Worm (Caenorhabditis elegans) whole organism, late embryonic: Measurements from ENCODE around the gene F23A7.4.
"Not testable (repeated sequence)": the region's sequence is repeated elsewhere in the genome, so short reads cannot be mapped to it uniquely, and the experiment has no call there.

Experiments
- C38D4.7 ChIP-seq: fragments of 200-800 bp; sonication (Bioruptor generic); optimal IDR thresholded peaks from 2 replicates; lab custom pipeline; 2018; ENCODE audit warnings: mild to moderate bottlenecking, missing genetic modification characterization, moderate library complexity, missing compliant biosample characterization
- K09A11.1 ChIP-seq: sonication (generic microtip); optimal IDR thresholded peaks from 2 replicates; lab custom pipeline; 2017; ENCODE audit warnings: antibody characterized with exemption, mild to moderate bottlenecking, missing genetic modification characterization, missing compliant biosample characterization; ENCODE audit not compliant: insufficient read depth
- ama-1 ChIP-seq: fragments of 150-350 bp; optimal IDR thresholded peaks from 2 replicates; lab custom pipeline; 2014
- ceh-18 ChIP-seq: sonication (generic microtip); optimal IDR thresholded peaks from 2 replicates; lab custom pipeline; 2016; ENCODE audit warnings: missing genetic modification characterization, missing compliant biosample characterization
- elt-2 ChIP-seq: sonication (generic microtip); optimal IDR thresholded peaks from 2 replicates; lab custom pipeline; 2016; ENCODE audit warnings: missing genetic modification reagents, missing genetic modification characterization, missing compliant biosample characterization
- fkh-10 ChIP-seq: fragments of 150-350 bp; optimal IDR thresholded peaks from 2 replicates; lab custom pipeline; 2014; ENCODE audit warnings: missing biosample characterization, missing genetic modification reagents, missing genetic modification characterization
- hlh-13 ChIP-seq: fragments of 200-800 bp; sonication (Bioruptor generic); optimal IDR thresholded peaks from 2 replicates; lab custom pipeline; 2018; ENCODE audit warnings: mild to moderate bottlenecking, missing genetic modification characterization, missing compliant biosample characterization
- lim-6 ChIP-seq: sonication (generic microtip); optimal IDR thresholded peaks from 2 replicates; lab custom pipeline; 2016; ENCODE audit warnings: missing genetic modification characterization, missing compliant biosample characterization
- nhr-11 ChIP-seq: fragments of 150-350 bp; optimal IDR thresholded peaks from 2 replicates; lab custom pipeline; 2014; ENCODE audit warnings: missing biosample characterization, missing genetic modification characterization
- pag-3 ChIP-seq: sonication (generic microtip); optimal IDR thresholded peaks from 2 replicates; lab custom pipeline; 2016; ENCODE audit warnings: missing compliant biosample characterization, missing genetic modification characterization, borderline replicate concordance
- pqm-1 ChIP-seq: sonication (generic microtip); optimal IDR thresholded peaks from 2 replicates; lab custom pipeline; 2016; ENCODE audit warnings: missing genetic modification characterization, missing compliant biosample characterization
- pros-1 ChIP-seq: fragments of 150-350 bp; optimal IDR thresholded peaks from 2 replicates; lab custom pipeline; 2014; ENCODE audit warnings: missing biosample characterization, missing genetic modification reagents, missing genetic modification characterization
- ref-2 ChIP-seq: sonication (generic microtip); optimal IDR thresholded peaks from 2 replicates; lab custom pipeline; 2016; ENCODE audit warnings: missing genetic modification characterization, missing compliant biosample characterization
- unc-42 ChIP-seq: sonication (generic microtip); optimal IDR thresholded peaks from 2 replicates; lab custom pipeline; 2016; ENCODE audit warnings: missing genotype, missing genetic modification characterization, missing compliant biosample characterization

DNA sequence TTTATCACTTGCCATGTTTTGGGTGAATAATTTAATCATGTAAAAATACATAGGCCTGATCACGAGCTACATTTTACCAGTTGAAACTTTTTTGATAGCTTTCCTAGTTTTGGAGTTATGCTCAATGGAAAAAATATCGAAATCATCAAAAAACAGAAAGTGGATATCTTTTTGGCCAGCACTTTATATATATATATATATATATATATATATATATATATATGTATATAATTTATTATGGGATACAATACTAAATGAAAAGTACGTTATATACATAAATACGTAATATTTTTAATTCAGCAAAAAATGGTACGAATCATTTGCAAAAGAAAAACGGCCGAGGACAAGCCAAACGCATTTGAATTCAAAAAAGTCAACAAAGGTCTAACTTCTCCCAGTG is 7.3 kb downstream of the F23A7.4 start, which contains the start of gene F23A7.3:
- TF ChIP-seq ref-2 (tag; lab: Kevin White, UChicago); pros-1 (tag; lab: Kevin White, UChicago); fkh-10 (GFP tag; lab: Kevin White, UChicago); hlh-13 (GFP tag; lab: Kevin White, UChicago); unc-42 (tag; lab: Kevin White, UChicago); pqm-1 (tag; lab: Kevin White, UChicago); pag-3 (tag; lab: Kevin White, UChicago); elt-2 (tag; lab: Kevin White, UChicago); K09A11.1; C38D4.7; lim-6 (tag; lab: Kevin White, UChicago); ceh-18; nhr-11; ama-1 (lab: Kevin White, UChicago): not testable (repeated sequence)
